ENCODE assay signal across 1 fruit fly cellular context in genomic region chrX:13090656-13091261, dm6.
TF ChIP-seq lines count a peak whose summit lies in the region.

lic (plus strand) TSS chrX:13091145.

TF ChIP-seq in whole organism, embryonic, 481 proteins besides CTCF, POLR2A, EP300 and RAD21 (continued from another document):
- TF ChIP-seq CG4617 (GFP tag; optimal IDR thresholded peaks at IDR 0.05; lab: Kevin White, UChicago; ENCODE audit: borderline replicate concordance) (peak; percentile 7), CG7963 (GFP tag; IDR thresholded peaks at IDR 0.05; lab: Robert Waterston, UW; ENCODE audit: partially characterized antibody) (peak; percentile 63; the same call in 2 of the 3 replicates), vnd (GFP tag; IDR thresholded peaks at IDR 0.05; lab: Robert Waterston, UW; ENCODE audit: partially characterized antibody) (peak; percentile 71), mld (GFP tag; IDR thresholded peaks at IDR 0.05; lab: Robert Waterston, UW; ENCODE audit: partially characterized antibody) (peak; percentile 81; the same call in 1 of the 3 replicates), CG10543 (GFP tag; optimal IDR thresholded peaks at IDR 0.05; lab: Kevin White, UChicago) (no peak), NFAT (GFP tag; IDR thresholded peaks at IDR 0.05; lab: Robert Waterston, UW) (0 out of 2 replicates have a peak, but pooled peaks have one; percentile 15), CG6272 (GFP tag; IDR thresholded peaks at IDR 0.05; lab: Robert Waterston, UW) (peak; percentile 35; the same call in 1 of the 2 replicates), Sry-δ (GFP tag; optimal IDR thresholded peaks at IDR 0.05; lab: Kevin White, UChicago) (peak; percentile 81), CG14860 (GFP tag; IDR thresholded peaks at IDR 0.05; lab: Robert Waterston, UW; ENCODE audit: partially characterized antibody) (peak; percentile 77), hb (GFP tag; IDR thresholded peaks at IDR 0.05; lab: Robert Waterston, UW; ENCODE audit: partially characterized antibody) (peak; percentile 77), inv (GFP tag; IDR thresholded peaks at IDR 0.05; lab: Robert Waterston, UW; ENCODE audit: partially characterized antibody) (peak; percentile 67), sna (GFP tag; IDR thresholded peaks at IDR 0.05; lab: Robert Waterston, UW; ENCODE audit: partially characterized antibody) (peak; percentile 61), so (GFP tag; IDR thresholded peaks at IDR 0.05; lab: Robert Waterston, UW) (no peak), hbn (GFP tag; IDR thresholded peaks at IDR 0.05; lab: Robert Waterston, UW; ENCODE audit: partially characterized antibody) (peak; percentile 64), Bgb (GFP tag; IDR thresholded peaks at IDR 0.05; lab: Robert Waterston, UW; ENCODE audit: partially characterized antibody) (peak; percentile 85), knrl (GFP tag; IDR thresholded peaks at IDR 0.05; lab: Robert Waterston, UW; ENCODE audit: partially characterized antibody) (peak; percentile 68; the same call in 2 of the 3 replicates), Nf-YB (GFP tag; optimal IDR thresholded peaks at IDR 0.05; lab: Kevin White, UChicago) (no peak), bcd (GFP tag; optimal IDR thresholded peaks at IDR 0.05; lab: Kevin White, UChicago) (no peak), pzg (GFP tag; optimal IDR thresholded peaks at IDR 0.05; lab: Kevin White, UChicago) (peak; percentile 47), MBD-R2 (GFP tag; IDR thresholded peaks at IDR 0.05; lab: Robert Waterston, UW) (peak; percentile 42), Elba2 (GFP tag; optimal IDR thresholded peaks at IDR 0.05; lab: Kevin White, UChicago) (no peak), CG13624 (GFP tag; optimal IDR thresholded peaks at IDR 0.05; lab: Kevin White, UChicago) (no peak), bbx (GFP tag; IDR thresholded peaks at IDR 0.05; lab: Robert Waterston, UW; ENCODE audit: partially characterized antibody) (peak; percentile 89), CG16813 (GFP tag; IDR thresholded peaks at IDR 0.05; lab: Robert Waterston, UW; ENCODE audit: partially characterized antibody) (peak; percentile 81), ssp (GFP tag; IDR thresholded peaks at IDR 0.05; lab: Robert Waterston, UW) (0 out of 2 replicates have a peak, but pooled peaks have one; percentile 8), Dll (GFP tag; IDR thresholded peaks at IDR 0.05; lab: Robert Waterston, UW; ENCODE audit: partially characterized antibody) (peak; percentile 73), stwl (tag; optimal IDR thresholded peaks at IDR 0.05; lab: Kevin White, UChicago) (peak; percentile 98), CG1603 (tag; optimal IDR thresholded peaks at IDR 0.05; lab: Kevin White, UChicago) (peak; percentile 7), run (tag; optimal IDR thresholded peaks at IDR 0.05; lab: Kevin White, UChicago) (no peak), CG2116 (GFP tag; optimal IDR thresholded peaks at IDR 0.05; lab: Kevin White, UChicago) (peak; percentile 77), row (GFP tag; IDR thresholded peaks at IDR 0.05; lab: Robert Waterston, UW) (peak; percentile 44; the same call in 2 of the 3 replicates), CG13287 (GFP tag; IDR thresholded peaks at IDR 0.05; lab: Robert Waterston, UW; ENCODE audit: partially characterized antibody) (peak; percentile 67), CG34224 (GFP tag; IDR thresholded peaks at IDR 0.05; lab: Robert Waterston, UW; ENCODE audit: partially characterized antibody) (peak; percentile 82), gem (tag; optimal IDR thresholded peaks at IDR 0.05; lab: Kevin White, UChicago) (peak; percentile 2), zen (tag; optimal IDR thresholded peaks at IDR 0.05; lab: Kevin White, UChicago) (no peak), Mrtf (GFP tag; IDR thresholded peaks at IDR 0.05; lab: Robert Waterston, UW) (no peak), CoRest (tag; optimal IDR thresholded peaks at IDR 0.05; lab: Kevin White, UChicago) (peak; percentile 4), CG2129 (GFP tag; IDR thresholded peaks at IDR 0.05; lab: Robert Waterston, UW; ENCODE audit: partially characterized antibody) (peak; percentile 46; the same call in 1 of the 2 replicates), zen2 (GFP tag; IDR thresholded peaks at IDR 0.05; lab: Robert Waterston, UW; ENCODE audit: partially characterized antibody) (peak; percentile 86), nerfin-2 (GFP tag; IDR thresholded peaks at IDR 0.05; lab: Robert Waterston, UW; ENCODE audit: partially characterized antibody) (peak; percentile 86), tna (GFP tag; IDR thresholded peaks at IDR 0.05; lab: Robert Waterston, UW; ENCODE audit: partially characterized antibody) (peak; percentile 82), MESR4 (GFP tag; optimal IDR thresholded peaks at IDR 0.05; lab: Kevin White, UChicago) (peak; percentile 30)
TF ChIP-seq in whole organism, embryonic: peak in this region for 51.
